Fruit fly (Drosophila melanogaster) whole organism, prepupa: ENCODE data around the gene Jhbp2.

Source experiments
- Blimp-1 ChIP-seq: fragments of 200-800 bp; sonication (Bioruptor generic); optimal IDR thresholded peaks from 3 replicates; lab custom pipeline; 2017; ENCODE audit warnings: missing biosample characterization, missing genetic modification characterization, mild to moderate bottlenecking, moderate library complexity, missing genetic modification reagents
- CG1621 ChIP-seq: fragments of 200-800 bp; sonication (Bioruptor generic); optimal IDR thresholded peaks from 3 replicates; lab custom pipeline; 2018; ENCODE audit warnings: missing biosample characterization, mild to moderate bottlenecking, missing genetic modification characterization
- CG32006 ChIP-seq: fragments of 200-800 bp; sonication (Bioruptor generic); optimal IDR thresholded peaks from 3 replicates; lab custom pipeline; 2017; ENCODE audit warnings: missing biosample characterization, mild to moderate bottlenecking, missing genetic modification characterization
- CG3919 ChIP-seq: fragments of 200-800 bp; sonication (Bioruptor generic); optimal IDR thresholded peaks from 3 replicates; lab custom pipeline; 2016; ENCODE audit warnings: missing biosample characterization, missing genetic modification characterization
- achi ChIP-seq: fragments of 200-800 bp; sonication (Bioruptor generic); optimal IDR thresholded peaks from 3 replicates; lab custom pipeline; 2016; ENCODE audit warnings: missing biosample characterization, missing genetic modification characterization

dm6 chr3R:4986666-4987065 is 25.5 kb upstream of the Jhbp2 start:
- TF ChIP-seq achi (GFP tag; lab: Kevin White, UChicago) (no peak), CG3919 (GFP tag; lab: Kevin White, UChicago) (no peak), CG1621 (tag; lab: Kevin White, UChicago) (no peak), Blimp-1 (GFP tag; lab: Kevin White, UChicago) (no peak), CG32006 (no peak)
